ENCODE assay signal across 2 fruit fly cellular contexts in the genomic region with DNA sequence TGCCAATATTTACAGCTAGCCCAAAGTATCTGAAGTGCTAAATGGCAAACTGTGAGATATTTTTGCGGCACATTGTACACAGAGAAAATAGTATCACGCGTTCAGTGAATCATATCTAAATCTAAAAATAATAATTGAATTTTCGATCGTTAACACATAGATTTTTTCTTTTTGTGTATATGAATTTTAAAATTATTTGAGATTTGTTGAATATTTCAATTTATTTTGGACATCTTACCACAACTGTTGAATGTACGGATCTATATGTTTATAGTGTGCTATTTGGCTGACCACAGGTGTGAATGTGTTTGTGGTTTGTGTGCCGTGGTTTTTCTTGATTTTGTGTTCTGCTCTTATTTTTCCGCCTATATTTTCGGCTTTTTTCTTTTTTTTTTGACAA.
TF ChIP-seq lines count a peak whose summit lies in the region.

No protein-coding gene starts in this region.

TF ChIP-seq in whole organism, embryonic, 481 proteins besides CTCF, POLR2A, EP300 and RAD21 (continued from another document and continues in another):
- TF ChIP-seq CG43689 (GFP tag; IDR thresholded peaks at IDR 0.05; lab: Robert Waterston, UW) (no peak), Nf-YC (tag; optimal IDR thresholded peaks at IDR 0.05; lab: Kevin White, UChicago) (no peak), CG13624 (GFP tag; optimal IDR thresholded peaks at IDR 0.05; lab: Kevin White, UChicago) (no peak), CG9609 (GFP tag; optimal IDR thresholded peaks at IDR 0.05; lab: Kevin White, UChicago) (peak; percentile 35), danr (GFP tag; IDR thresholded peaks at IDR 0.05; lab: Robert Waterston, UW) (no peak), Hr51 (GFP tag; optimal IDR thresholded peaks at IDR 0.05; lab: Kevin White, UChicago) (peak; percentile 40 to 73), slbo (GFP tag; IDR thresholded peaks at IDR 0.05; lab: Robert Waterston, UW) (peak; percentile 82), CG9437 (GFP tag; optimal IDR thresholded peaks at IDR 0.05; lab: Kevin White, UChicago) (peak; percentile 55), ssp (GFP tag; IDR thresholded peaks at IDR 0.05; lab: Robert Waterston, UW) (peak; percentile 17; the same call in 1 of the 2 replicates), CG4820 (GFP tag; optimal IDR thresholded peaks at IDR 0.05; lab: Kevin White, UChicago) (peak; percentile 51), lov (optimal IDR thresholded peaks at IDR 0.05; lab: Kevin White, UChicago) (no peak), lov (GFP tag; IDR thresholded peaks at IDR 0.05; lab: Robert Waterston, UW) (no peak), gcm2 (GFP tag; optimal IDR thresholded peaks at IDR 0.05; lab: Kevin White, UChicago) (no peak), Lim3 (GFP tag; IDR thresholded peaks at IDR 0.05; lab: Robert Waterston, UW) (no peak), NK7.1 (GFP tag; optimal IDR thresholded peaks at IDR 0.05; lab: Kevin White, UChicago) (no peak), CG15696 (tag; optimal IDR thresholded peaks at IDR 0.05; lab: Kevin White, UChicago) (no peak), org-1 (GFP tag; optimal IDR thresholded peaks at IDR 0.05; lab: Kevin White, UChicago) (peak; percentile 61), TFAM (GFP tag; optimal IDR thresholded peaks at IDR 0.05; lab: Kevin White, UChicago) (no peak), Dbx (GFP tag; IDR thresholded peaks at IDR 0.05; lab: Robert Waterston, UW) (peak; percentile 73), Abd-B (GFP tag; optimal IDR thresholded peaks at IDR 0.05; lab: Kevin White, UChicago) (peak; percentile 2), NC2β (GFP tag; optimal IDR thresholded peaks at IDR 0.05; lab: Kevin White, UChicago) (no peak), CG31388 (GFP tag; optimal IDR thresholded peaks at IDR 0.05; lab: Kevin White, UChicago) (no peak), CG10209 (GFP tag; optimal IDR thresholded peaks at IDR 0.05; lab: Kevin White, UChicago) (peak; percentile 67), Deaf1 (tag; optimal IDR thresholded peaks at IDR 0.05; lab: Kevin White, UChicago) (no peak), CG12104 (GFP tag; optimal IDR thresholded peaks at IDR 0.05; lab: Kevin White, UChicago) (peak; percentile 25), CG17802 (tag; optimal IDR thresholded peaks at IDR 0.05; lab: Kevin White, UChicago) (no peak), Aef1 (GFP tag; IDR thresholded peaks at IDR 0.05; lab: Robert Waterston, UW) (peak; percentile 55), GATAe (GFP tag; conservative IDR thresholded peaks at IDR 0.05; lab: Robert Waterston, UW) (0 out of 2 replicates have a peak, but pooled peaks have one; percentile 16), CG17328 (GFP tag; IDR thresholded peaks at IDR 0.05; lab: Robert Waterston, UW) (no peak), HLHmδ (GFP tag; optimal IDR thresholded peaks at IDR 0.05; lab: Kevin White, UChicago) (no peak), eyg (GFP tag; optimal IDR thresholded peaks at IDR 0.05; lab: Kevin White, UChicago) (peak; percentile 33), CG12659 (GFP tag; optimal IDR thresholded peaks at IDR 0.05; lab: Kevin White, UChicago) (peak; percentile 67), btn (GFP tag; optimal IDR thresholded peaks at IDR 0.05; lab: Kevin White, UChicago) (no peak), CG14965 (GFP tag; optimal IDR thresholded peaks at IDR 0.05; lab: Kevin White, UChicago; ENCODE audit: borderline replicate concordance) (no peak), esg (GFP tag; conservative IDR thresholded peaks at IDR 0.05; lab: Robert Waterston, UW) (peak; percentile 58), ase (GFP tag; IDR thresholded peaks at IDR 0.05; lab: Robert Waterston, UW) (no peak), maf-S (GFP tag; optimal IDR thresholded peaks at IDR 0.05; lab: Kevin White, UChicago) (no peak), Scr (GFP tag; IDR thresholded peaks at IDR 0.05; lab: Robert Waterston, UW; ENCODE audit: partially characterized antibody) (no peak), tin (GFP tag; optimal IDR thresholded peaks at IDR 0.05; lab: Kevin White, UChicago) (peak; percentile 42), CG6854 (GFP tag; optimal IDR thresholded peaks at IDR 0.05; lab: Kevin White, UChicago) (peak; percentile 55), CG3995 (GFP tag; optimal IDR thresholded peaks at IDR 0.05; lab: Kevin White, UChicago) (peak; percentile 31), CG11696 (GFP tag; IDR thresholded peaks at IDR 0.05; lab: Robert Waterston, UW) (peak; percentile 83), Pdp1 (GFP tag; optimal IDR thresholded peaks at IDR 0.05; lab: Kevin White, UChicago) (peak in 1 of 2 experiments; percentile 44), ttk (GFP tag; IDR thresholded peaks at IDR 0.05; lab: Robert Waterston, UW) (0 out of 2 replicates have a peak, but pooled peaks have one; percentile 22), CG3838 (GFP tag; optimal IDR thresholded peaks at IDR 0.05; lab: Kevin White, UChicago) (no peak), CG6654 (GFP tag; optimal IDR thresholded peaks at IDR 0.05; lab: Kevin White, UChicago) (peak; percentile 23), Sry-β (GFP tag; optimal IDR thresholded peaks at IDR 0.05; lab: Kevin White, UChicago) (no peak), CG18476 (GFP tag; optimal IDR thresholded peaks at IDR 0.05; lab: Kevin White, UChicago) (peak; percentile 67), Sox100B (GFP tag; optimal IDR thresholded peaks at IDR 0.05; lab: Kevin White, UChicago) (peak; percentile 38), dm (GFP tag; optimal IDR thresholded peaks at IDR 0.05; lab: Kevin White, UChicago) (peak; percentile 40), CG34422 (GFP tag; IDR thresholded peaks at IDR 0.05; lab: Robert Waterston, UW) (no peak), Nf-YA (GFP tag; IDR thresholded peaks at IDR 0.05; lab: Robert Waterston, UW) (no peak), CG11093 (GFP tag; IDR thresholded peaks at IDR 0.05; lab: Robert Waterston, UW) (no peak), CG4360 (GFP tag; IDR thresholded peaks at IDR 0.05; lab: Robert Waterston, UW) (no peak), CG8944 (GFP tag; optimal IDR thresholded peaks at IDR 0.05; lab: Kevin White, UChicago) (no peak), Fer2 (tag; optimal IDR thresholded peaks at IDR 0.05; lab: Kevin White, UChicago) (no peak), Trl (optimal IDR thresholded peaks at IDR 0.05; lab: Kevin White, UChicago) (no peak), Trl (GFP tag; optimal IDR thresholded peaks at IDR 0.05; lab: Kevin White, UChicago) (peak; percentile 2), CG14050 (GFP tag; IDR thresholded peaks at IDR 0.05; lab: Robert Waterston, UW) (peak; percentile 13; the same call in 2 of the 3 replicates), gcm (GFP tag; optimal IDR thresholded peaks at IDR 0.05; lab: Kevin White, UChicago) (no peak), pum (GFP tag; optimal IDR thresholded peaks at IDR 0.05; lab: Kevin White, UChicago) (peak; percentile 41), CG18599 (GFP tag; optimal IDR thresholded peaks at IDR 0.05; lab: Kevin White, UChicago) (peak; percentile 65), nmo (GFP tag; optimal IDR thresholded peaks at IDR 0.05; lab: Kevin White, UChicago) (peak; percentile 15), en (GFP tag; optimal IDR thresholded peaks at IDR 0.05; lab: Kevin White, UChicago) (peak; percentile 32), Med (GFP tag; lab: Kevin White, UChicago) (peak; percentile 80)

TF ChIP-seq in whole organism, prepupa, 60 proteins besides CTCF, POLR2A, EP300 and RAD21 (continued from another document):
- TF ChIP-seq Sox14 (GFP tag; optimal IDR thresholded peaks at IDR 0.05; lab: Kevin White, UChicago) (peak; percentile 3), svp (GFP tag; lab: Kevin White, UChicago) (peak; percentile 65), Lpt (GFP tag; optimal IDR thresholded peaks at IDR 0.05; lab: Kevin White, UChicago) (no peak), achi (GFP tag; optimal IDR thresholded peaks at IDR 0.05; lab: Kevin White, UChicago) (peak; percentile 48), fd59A (GFP tag; optimal IDR thresholded peaks at IDR 0.05; lab: Kevin White, UChicago) (no peak), CG1621 (tag; optimal IDR thresholded peaks at IDR 0.05; lab: Kevin White, UChicago) (no peak), Ets21C (GFP tag; optimal IDR thresholded peaks at IDR 0.05; lab: Kevin White, UChicago) (no peak), Smox (GFP tag; optimal IDR thresholded peaks at IDR 0.05; lab: Kevin White, UChicago) (peak; percentile 23)
